Worm (Caenorhabditis elegans) whole organism, L3 larva: ENCODE data around the gene F55G11.7.

Experiments
- R02D3.7 ChIP-seq: fragments of 150-350 bp; optimal IDR thresholded peaks from 2 replicates; lab custom pipeline; 2014; ENCODE audit warnings: missing biosample characterization, missing genetic modification characterization
- daf-12 ChIP-seq: fragments of 150-350 bp; optimal IDR thresholded peaks from 2 replicates; lab custom pipeline; 2014; ENCODE audit warnings: missing biosample characterization, missing genetic modification reagents, missing genetic modification characterization
- elt-2 ChIP-seq: sonication (generic microtip); optimal IDR thresholded peaks from 2 replicates; lab custom pipeline; 2016; ENCODE audit warnings: missing genetic modification reagents, mild to moderate bottlenecking, missing genetic modification characterization, missing compliant biosample characterization
- hmg-11 ChIP-seq: sonication (generic microtip); optimal IDR thresholded peaks from 2 replicates; lab custom pipeline; 2016; ENCODE audit warnings: missing genetic modification characterization, missing compliant biosample characterization
- lin-39 ChIP-seq: fragments of 150-350 bp; optimal IDR thresholded peaks from 2 replicates; lab custom pipeline; 2018; ENCODE audit warnings: missing biosample characterization, missing genetic modification reagents, missing genetic modification characterization
- mdl-1 ChIP-seq: fragments of 150-350 bp; optimal IDR thresholded peaks from 2 replicates; lab custom pipeline; 2014; ENCODE audit warnings: missing biosample characterization, missing genetic modification characterization
- nfya-1 ChIP-seq: sonication (generic microtip); optimal IDR thresholded peaks from 2 replicates; lab custom pipeline; 2017; ENCODE audit warnings: missing genetic modification characterization, mild to moderate bottlenecking, missing compliant biosample characterization, antibody characterized with exemption, moderate library complexity; ENCODE audit not compliant: insufficient read depth
- nhr-23 ChIP-seq: fragments of 150-350 bp; optimal IDR thresholded peaks from 2 replicates; lab custom pipeline; 2014; ENCODE audit warnings: missing biosample characterization, missing genetic modification reagents, missing genetic modification characterization
- nhr-25 ChIP-seq: sonication (generic microtip); optimal IDR thresholded peaks from 2 replicates; lab custom pipeline; 2017; ENCODE audit warnings: missing biosample characterization, missing genetic modification characterization
- nhr-43 ChIP-seq: sonication (generic microtip); optimal IDR thresholded peaks from 2 replicates; lab custom pipeline; 2016; ENCODE audit warnings: mild to moderate bottlenecking, missing genetic modification characterization, missing compliant biosample characterization; ENCODE audit not compliant: poor library complexity, severe bottlenecking
- sea-2 ChIP-seq: fragments of 150-350 bp; sonication (generic microtip); optimal IDR thresholded peaks from 4 replicates; lab custom pipeline; 2014; ENCODE audit warnings: missing biosample characterization, missing genetic modification reagents, missing genetic modification characterization
- snpc-4 ChIP-seq: fragments of 150-350 bp; optimal IDR thresholded peaks from 2 replicates; lab custom pipeline; 2014; ENCODE audit warnings: missing biosample characterization, missing genetic modification characterization
- ztf-11 ChIP-seq: fragments of 150-350 bp; optimal IDR thresholded peaks from 2 replicates; lab custom pipeline; 2014; ENCODE audit warnings: missing biosample characterization, missing genetic modification characterization

DNA sequence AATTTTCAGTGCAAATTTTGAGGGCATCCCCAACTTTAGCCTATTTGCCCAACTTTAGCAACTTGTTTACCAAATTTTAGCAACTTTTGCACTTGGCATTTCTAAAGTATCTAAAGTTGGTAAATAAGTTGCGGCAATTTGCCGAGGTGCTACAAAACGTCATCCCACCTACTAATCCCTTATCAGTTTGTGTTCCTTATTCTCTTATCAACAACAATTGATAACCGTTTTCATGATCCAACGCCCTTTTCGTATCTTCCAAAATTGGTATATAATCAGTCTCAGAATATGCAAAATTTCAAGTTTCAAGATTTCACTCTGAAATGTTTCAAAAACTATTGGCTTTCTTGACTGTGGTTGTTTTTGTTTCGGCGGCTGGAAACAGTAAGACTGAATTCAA is 13.1 kb downstream of the F55G11.7 start, which contains the start of gene F55G11.4:
- TF ChIP-seq R02D3.7 = no peak
- TF ChIP-seq lin-39 (tag; lab: Kevin White, UChicago) = no peak
- TF ChIP-seq ztf-11 (tag; lab: Kevin White, UChicago) = no peak
- TF ChIP-seq mdl-1 = no peak
- no peak for TF ChIP-seq sea-2 (GFP tag; lab: Kevin White, UChicago)
- TF ChIP-seq nfya-1 = no peak
- TF ChIP-seq snpc-4 (tag; lab: Kevin White, UChicago) = no peak
- no peak for TF ChIP-seq hmg-11
- TF ChIP-seq elt-2 = peak; percentile 67
- no peak for TF ChIP-seq daf-12 (tag; lab: Kevin White, UChicago)
- no peak for TF ChIP-seq nhr-43 (tag; lab: Kevin White, UChicago)
- TF ChIP-seq nhr-25 = no peak
- TF ChIP-seq nhr-23 = no peak
